Worm (Caenorhabditis elegans): ENCODE data around the gene pgp-10.

The pgp-10 gene

DNA sequence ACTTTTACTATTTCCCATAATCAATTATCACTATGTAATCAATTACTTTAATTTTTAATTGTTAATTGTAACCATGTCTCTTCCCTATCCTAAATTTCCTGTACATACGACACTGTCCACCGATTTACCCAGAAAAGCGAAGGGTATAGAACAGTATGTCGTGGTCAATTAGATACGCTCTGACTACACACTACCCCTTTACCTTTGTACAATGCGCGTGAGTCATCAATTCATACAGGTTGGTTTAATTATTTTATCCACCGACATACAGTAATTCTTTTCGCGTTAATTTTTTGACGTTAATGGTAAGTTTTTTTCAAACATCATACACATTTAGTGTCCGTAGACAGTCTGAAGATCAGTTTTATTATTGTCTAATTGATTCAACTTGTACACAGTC, 22.8 kb downstream of the pgp-10 start (continued):
- TF ChIP-seq nhr-12 (tag; optimal IDR thresholded peaks at IDR 0.05), result no peak
- TF ChIP-seq elt-2 (tag; optimal IDR thresholded peaks at IDR 0.05), result peak; percentile 75
- TF ChIP-seq daf-12 (tag; optimal IDR thresholded peaks at IDR 0.05), result no peak
- TF ChIP-seq unc-62 (GFP tag; optimal IDR thresholded peaks at IDR 0.05), result no peak
- TF ChIP-seq fos-1 (tag; optimal IDR thresholded peaks at IDR 0.05), result no peak
- no peak for TF ChIP-seq ceh-16 (tag; optimal IDR thresholded peaks at IDR 0.05)
- peak; percentile 77 for TF ChIP-seq skn-1 (tag; optimal IDR thresholded peaks at IDR 0.05)
- TF ChIP-seq fkh-10 (GFP tag; optimal IDR thresholded peaks at IDR 0.05), result no peak
- TF ChIP-seq elt-3 (tag; optimal IDR thresholded peaks at IDR 0.05), result peak; percentile 22 to 80 (median 40)
- TF ChIP-seq unc-39 (tag; optimal IDR thresholded peaks at IDR 0.05), result no peak
- no peak for TF ChIP-seq ZK546.5 (tag; optimal IDR thresholded peaks at IDR 0.05)
- TF ChIP-seq nhr-237 (tag; optimal IDR thresholded peaks at IDR 0.05), result peak; percentile 13
- TF ChIP-seq hmg-11 (tag; optimal IDR thresholded peaks at IDR 0.05), result no peak

DNA sequence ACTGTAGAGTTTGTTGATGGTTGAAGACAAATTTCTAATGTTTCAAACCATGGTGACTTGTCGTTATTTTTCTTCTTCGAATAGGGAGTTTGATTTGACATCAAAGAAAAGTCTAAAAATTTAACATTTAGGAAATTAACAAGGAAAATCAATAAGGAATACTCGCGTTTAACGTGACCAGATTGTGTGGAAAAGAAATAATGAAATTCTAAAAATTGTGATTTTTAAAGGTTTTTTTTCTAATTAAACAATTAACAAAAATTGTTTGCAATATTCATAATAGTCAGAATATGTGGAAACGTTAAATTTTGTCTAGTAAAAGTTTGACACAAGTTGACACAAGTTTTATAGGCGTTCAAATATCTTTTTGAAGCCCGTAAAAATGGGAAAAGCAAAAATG, 28.8 kb downstream of the pgp-10 start, which contains the start of gene C55B6.4:
TSS of gene C55B6.4 (minus strand) at position 101 of the 400 bp plus-strand sequence.
- TF ChIP-seq skn-1 (tag; optimal IDR thresholded peaks at IDR 0.05) (no peak), egl-5 (tag; optimal IDR thresholded peaks at IDR 0.05) (no peak)

DNA sequence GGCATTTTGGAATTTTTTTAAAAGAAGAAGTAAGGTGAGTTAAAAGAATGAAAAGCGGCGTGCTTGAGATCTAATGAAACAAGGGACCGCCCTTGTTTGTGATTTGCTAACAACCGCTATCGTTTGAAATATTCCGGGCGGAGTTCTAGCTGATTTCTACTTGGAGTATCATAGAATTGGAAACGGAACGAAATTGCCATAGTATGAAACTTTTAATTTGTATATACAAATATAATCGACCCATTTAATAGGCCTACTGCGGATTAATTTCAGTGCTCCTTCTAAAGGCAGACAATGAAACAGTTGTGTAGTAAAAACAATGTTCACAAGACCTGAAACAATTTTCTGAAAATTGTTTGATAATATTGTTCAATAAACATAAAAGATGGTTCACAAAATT, 33.0 kb downstream of the pgp-10 start, which contains the start of gene C55B6.7:
TSS of gene C55B6.7 (minus strand) at position 101 of the 400 bp plus-strand sequence.
- TF ChIP-seq nhr-77 (tag; optimal IDR thresholded peaks at IDR 0.05), result no peak

DNA sequence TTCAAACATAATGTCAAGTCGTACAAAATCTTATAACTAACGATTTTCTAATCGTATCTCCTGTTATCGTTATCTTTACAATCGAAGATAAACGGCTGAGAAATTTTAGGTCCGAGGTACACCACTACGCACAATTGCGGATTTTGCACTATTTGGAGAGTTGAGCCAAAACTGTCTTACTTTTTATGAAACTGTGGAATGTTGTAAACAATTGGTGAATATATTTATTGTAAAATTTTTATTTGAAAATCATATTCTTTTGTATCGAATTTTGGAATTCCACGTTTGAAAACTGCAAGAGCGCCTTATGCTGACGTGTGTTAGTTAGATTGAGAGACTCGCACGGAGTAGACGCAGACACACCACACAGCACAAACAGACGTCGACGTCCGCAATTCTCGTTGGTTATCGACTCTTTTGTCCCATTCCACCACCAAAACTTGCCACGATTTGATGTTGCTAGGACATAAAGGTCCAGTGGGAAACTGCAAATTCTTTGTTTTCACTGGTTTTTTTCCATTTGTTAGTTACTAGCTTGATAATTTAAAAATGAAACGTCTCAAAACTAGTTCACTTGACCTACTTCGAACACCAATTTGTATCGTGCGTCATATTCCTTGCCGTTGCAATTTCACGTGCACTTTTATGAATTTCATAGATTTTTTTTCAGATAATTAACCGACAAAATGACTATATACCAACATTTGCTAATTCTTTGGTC, 35.2 kb downstream of the pgp-10 start, which contains the start of gene dnj-7:
TSS of gene dnj-7 (plus strand) at position 671 of the 721 bp plus-strand sequence.
- TF ChIP-seq eor-1 (tag; optimal IDR thresholded peaks at IDR 0.05), result no peak
- TF ChIP-seq nhr-11 (tag; optimal IDR thresholded peaks at IDR 0.05), result no peak
- peak; percentile 1 for TF ChIP-seq tbx-2 (tag; optimal IDR thresholded peaks at IDR 0.05)
- no peak for TF ChIP-seq unc-62 (GFP tag; optimal IDR thresholded peaks at IDR 0.05)
- TF ChIP-seq fkh-10 (GFP tag; optimal IDR thresholded peaks at IDR 0.05), result no peak
- TF ChIP-seq mml-1 (tag; optimal IDR thresholded peaks at IDR 0.05), result no peak
- peak in 1 of 3 experiments; percentile 90 for TF ChIP-seq elt-3 (tag; optimal IDR thresholded peaks at IDR 0.05)
- TF ChIP-seq nfya-1 (tag; optimal IDR thresholded peaks at IDR 0.05; ENCODE audit: insufficient read depth), result peak; percentile 50
- TF ChIP-seq ceh-9 (tag; optimal IDR thresholded peaks at IDR 0.05), result no peak
- TF ChIP-seq ztf-11 (tag; optimal IDR thresholded peaks at IDR 0.05), result no peak
- TF ChIP-seq nhr-28 (tag; optimal IDR thresholded peaks at IDR 0.05), result no peak
- TF ChIP-seq skn-1 (tag; optimal IDR thresholded peaks at IDR 0.05), result peak; percentile 17
- no peak for TF ChIP-seq nhr-67 (tag; optimal IDR thresholded peaks at IDR 0.05)
- peak; percentile 21 for TF ChIP-seq ceh-28 (tag; optimal IDR thresholded peaks at IDR 0.05)
- no peak for TF ChIP-seq nhr-25 (tag; optimal IDR thresholded peaks at IDR 0.05)
- no peak for TF ChIP-seq mdl-1 (tag; optimal IDR thresholded peaks at IDR 0.05)
- no peak for TF ChIP-seq ceh-82 (tag; optimal IDR thresholded peaks at IDR 0.05)
- peak; percentile 43 for TF ChIP-seq elt-2 (tag; optimal IDR thresholded peaks at IDR 0.05)
- no peak for TF ChIP-seq nhr-12 (tag; optimal IDR thresholded peaks at IDR 0.05)
- TF ChIP-seq nhr-23 (tag; optimal IDR thresholded peaks at IDR 0.05), result peak; percentile 29
- TF ChIP-seq nhr-237 (tag; optimal IDR thresholded peaks at IDR 0.05), result no peak
- TF ChIP-seq elt-1 (tag; optimal IDR thresholded peaks at IDR 0.05), result peak; percentile 28
- TF ChIP-seq lsy-12 (tag; optimal IDR thresholded peaks at IDR 0.05), result no peak
- no peak for TF ChIP-seq fos-1 (tag; optimal IDR thresholded peaks at IDR 0.05)

DNA sequence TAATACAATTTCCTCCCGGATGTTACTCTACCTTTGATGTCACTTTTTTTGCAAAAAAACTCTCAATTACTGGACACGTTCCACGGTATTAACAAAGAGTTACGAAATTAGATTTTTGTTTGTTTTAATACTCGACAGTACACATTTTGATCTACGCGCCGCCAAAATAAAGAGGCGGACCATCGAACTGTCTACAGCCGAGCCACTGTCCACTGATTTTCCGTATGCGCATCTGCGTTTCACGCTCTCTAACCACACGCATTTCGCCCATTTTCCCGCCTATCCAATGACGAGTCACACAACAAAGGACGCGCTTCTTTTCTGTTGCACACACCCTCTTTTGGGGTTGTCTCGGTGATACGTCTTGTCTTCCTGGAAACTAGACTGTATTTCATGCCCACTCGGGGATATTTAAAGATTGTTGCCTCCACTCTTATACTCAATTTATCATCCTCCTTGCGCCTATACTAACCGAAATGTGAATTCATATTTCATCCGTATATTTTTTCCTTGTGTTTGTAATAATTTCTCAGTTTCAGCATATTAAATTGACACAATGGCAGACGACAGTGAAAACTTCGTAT, 41.1 kb downstream of the pgp-10 start, which contains the start of gene C55B6.1:
TSS of gene C55B6.1 (plus strand) at position 534 of the 584 bp plus-strand sequence.
- TF ChIP-seq mdl-1 (tag; optimal IDR thresholded peaks at IDR 0.05) (no peak), nhr-67 (tag; optimal IDR thresholded peaks at IDR 0.05) (no peak), skn-1 (tag; optimal IDR thresholded peaks at IDR 0.05) (no peak), nfya-1 (tag; optimal IDR thresholded peaks at IDR 0.05; ENCODE audit: insufficient read depth) (peak; percentile 8), elt-2 (tag; optimal IDR thresholded peaks at IDR 0.05) (no peak)
